Fruit fly (Drosophila melanogaster): ENCODE measurements around the gene bai.

DNA sequence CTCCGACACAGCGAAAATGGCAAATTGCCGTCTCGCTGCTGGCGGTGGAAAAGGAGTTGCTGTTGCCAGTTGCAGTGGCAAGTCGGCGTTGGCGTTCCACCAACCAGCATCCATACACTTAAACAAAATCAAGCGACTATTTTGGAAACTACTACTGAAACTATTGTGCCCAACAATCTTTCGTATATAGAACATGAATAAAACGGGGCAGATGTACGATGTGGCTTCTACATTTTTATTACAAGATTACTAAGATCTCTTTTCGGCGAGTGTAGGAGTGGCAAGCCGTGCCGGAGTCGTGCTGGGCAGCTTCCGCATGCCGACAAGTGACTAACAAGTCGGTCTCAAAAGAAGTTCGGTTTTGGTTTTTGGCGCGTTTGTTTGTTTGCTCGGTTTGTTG is 42.7 kb upstream of the bai start:
- TF ChIP-seq CG3847 (GFP tag; IDR thresholded peaks at IDR 0.05) (no peak), CG10543 (GFP tag; optimal IDR thresholded peaks at IDR 0.05) (no peak), CG17912 (GFP tag; optimal IDR thresholded peaks at IDR 0.05) (no peak), crc (GFP tag; optimal IDR thresholded peaks at IDR 0.05) (no peak), ash1 (GFP tag; optimal IDR thresholded peaks at IDR 0.05) (no peak), nerfin-1 (tag; optimal IDR thresholded peaks at IDR 0.05) (no peak)

Measured in whole organism, embryonic.